Worm (Caenorhabditis elegans) whole organism, mixed stage, embryonic: ENCODE data around the gene cutl-9.

ENCODE experiments used
- M03D4.4 ChIP-seq: sonication (generic microtip); optimal IDR thresholded peaks from 2 replicates; lab custom pipeline; 2017; ENCODE audit warnings: mild to moderate bottlenecking, missing genetic modification characterization, missing compliant biosample characterization
- ces-1 ChIP-seq: fragments of 150-350 bp; optimal IDR thresholded peaks from 2 replicates; lab custom pipeline; 2014; ENCODE audit warnings: missing biosample characterization, missing genetic modification reagents, missing genetic modification characterization
- lin-13 ChIP-seq: fragments of 150-350 bp; optimal IDR thresholded peaks from 2 replicates; lab custom pipeline; 2014; ENCODE audit warnings: missing biosample characterization, missing genetic modification characterization
- mep-1 ChIP-seq: fragments of 150-350 bp; optimal IDR thresholded peaks from 2 replicates; lab custom pipeline; 2017; ENCODE audit warnings: missing biosample characterization, missing genetic modification reagents, missing genetic modification characterization, inconsistent platforms
- mls-2 ChIP-seq: sonication (generic microtip); optimal IDR thresholded peaks from 2 replicates; lab custom pipeline; 2016; ENCODE audit warnings: mild to moderate bottlenecking, missing genetic modification characterization, moderate library complexity, missing compliant biosample characterization
- nhr-12 ChIP-seq: fragments of 150-350 bp; optimal IDR thresholded peaks from 2 replicates; lab custom pipeline; 2014; ENCODE audit warnings: missing biosample characterization, missing genetic modification characterization
- nhr-237 ChIP-seq: fragments of 150-350 bp; optimal IDR thresholded peaks from 2 replicates; lab custom pipeline; 2014; ENCODE audit warnings: missing biosample characterization, missing genetic modification characterization
- nhr-76 ChIP-seq: sonication (generic microtip); optimal IDR thresholded peaks from 2 replicates; lab custom pipeline; 2017; ENCODE audit warnings: missing biosample characterization, missing genetic modification characterization
- snpc-4 ChIP-seq: fragments of 150-350 bp; optimal IDR thresholded peaks from 2 replicates; lab custom pipeline; 2014; ENCODE audit warnings: missing biosample characterization, missing genetic modification characterization
- tbx-8 ChIP-seq: fragments of 200-800 bp; sonication (Bioruptor generic); optimal IDR thresholded peaks from 2 replicates; lab custom pipeline; 2018; ENCODE audit warnings: mild to moderate bottlenecking, missing genetic modification characterization, moderate library complexity, missing compliant biosample characterization
- unc-62 ChIP-seq: fragments of 150-350 bp; optimal IDR thresholded peaks from 2 replicates; lab custom pipeline; 2014; ENCODE audit warnings: missing biosample characterization, missing genetic modification reagents, missing genetic modification characterization
- ztf-11 ChIP-seq: fragments of 150-350 bp; optimal IDR thresholded peaks from 2 replicates; lab custom pipeline; 2014; ENCODE audit warnings: missing biosample characterization, missing genetic modification characterization

DNA sequence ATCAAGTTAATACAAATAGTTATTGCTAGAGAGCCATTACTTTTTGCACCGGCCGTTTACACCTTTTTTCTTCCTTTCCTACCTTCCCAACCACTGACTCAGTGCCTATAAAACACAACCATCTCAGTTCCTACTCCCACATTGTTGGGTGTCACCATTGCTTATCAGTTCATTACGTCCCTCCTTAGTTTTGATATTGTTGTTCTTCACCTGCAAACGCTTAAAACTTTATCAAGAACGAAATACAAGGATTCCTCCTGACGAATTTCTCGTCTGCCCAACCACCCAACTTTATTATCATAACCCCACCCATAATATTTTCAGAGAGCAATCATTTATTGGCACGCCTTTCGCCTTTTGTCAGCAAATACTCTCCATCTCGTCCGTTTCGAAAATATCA, 5.0 kb downstream of the cutl-9 start:
- no peak for TF ChIP-seq nhr-76 (tag; lab: Kevin White, UChicago)
- no peak for TF ChIP-seq ztf-11
- TF ChIP-seq unc-62 (GFP tag; lab: Kevin White, UChicago), result no peak
- no peak for TF ChIP-seq mep-1 (tag; lab: Kevin White, UChicago)
- no peak for TF ChIP-seq lin-13 (tag; lab: Kevin White, UChicago)
- no peak for TF ChIP-seq ces-1 (GFP tag; lab: Kevin White, UChicago)
- TF ChIP-seq tbx-8 (GFP tag; lab: Kevin White, UChicago), result no peak
- TF ChIP-seq mls-2, result no peak
- TF ChIP-seq M03D4.4 (tag; lab: Kevin White, UChicago), result no peak
- no peak for TF ChIP-seq nhr-12 (tag; lab: Kevin White, UChicago)
- TF ChIP-seq nhr-237 (tag; lab: Kevin White, UChicago), result no peak
- no peak for TF ChIP-seq snpc-4 (tag; lab: Kevin White, UChicago)
